Worm (Caenorhabditis elegans) whole organism, midembryonic: ENCODE results near the gene cyp-43A1.

ENCODE experiments used
- T22C8.4 ChIP-seq: fragments of 200-800 bp; sonication (Bioruptor generic); IDR thresholded peaks from 2 replicates; pipeline ENCODE4 v1.3.6; 2022; ENCODE audit warnings: missing genetic modification characterization, missing compliant biosample characterization
- flt-1 ChIP-seq: fragments of 200-800 bp; sonication (Bioruptor generic); IDR thresholded peaks from 2 replicates; pipeline ENCODE4 v1.3.6; 2022; ENCODE audit warnings: missing genetic modification characterization, missing compliant biosample characterization

ce11 chrX:5720124-5720523, 5.8 kb downstream of the cyp-43A1 start, which contains the start of gene C41G11.1:
- no peak for TF ChIP-seq flt-1 (GFP tag; lab: Robert Waterston, UW)
- TF ChIP-seq T22C8.4, result no peak
